Worm (Caenorhabditis elegans) whole organism, midembryonic: ENCODE measurements around the gene M01H9.5.

ENCODE experiments used
- T22C8.4 ChIP-seq: fragments of 200-800 bp; sonication (Bioruptor generic); IDR thresholded peaks from 2 replicates; pipeline ENCODE4 v1.3.6; 2022; ENCODE audit warnings: missing genetic modification characterization, missing compliant biosample characterization
- klf-2 ChIP-seq: fragments of 200-800 bp; sonication (Bioruptor generic); conservative IDR thresholded peaks from 2 replicates; pipeline ENCODE4 v1.3.6; 2022; ENCODE audit warnings: missing genetic modification reagents, missing genetic modification characterization, missing compliant biosample characterization
- med-1 ChIP-seq: sonication (generic microtip); optimal IDR thresholded peaks from 2 replicates; lab custom pipeline; 2017; ENCODE audit warnings: missing genetic modification characterization, mild to moderate bottlenecking, missing compliant biosample characterization, antibody characterized with exemption, missing genetic modification reagents; ENCODE audit not compliant: insufficient read depth

DNA sequence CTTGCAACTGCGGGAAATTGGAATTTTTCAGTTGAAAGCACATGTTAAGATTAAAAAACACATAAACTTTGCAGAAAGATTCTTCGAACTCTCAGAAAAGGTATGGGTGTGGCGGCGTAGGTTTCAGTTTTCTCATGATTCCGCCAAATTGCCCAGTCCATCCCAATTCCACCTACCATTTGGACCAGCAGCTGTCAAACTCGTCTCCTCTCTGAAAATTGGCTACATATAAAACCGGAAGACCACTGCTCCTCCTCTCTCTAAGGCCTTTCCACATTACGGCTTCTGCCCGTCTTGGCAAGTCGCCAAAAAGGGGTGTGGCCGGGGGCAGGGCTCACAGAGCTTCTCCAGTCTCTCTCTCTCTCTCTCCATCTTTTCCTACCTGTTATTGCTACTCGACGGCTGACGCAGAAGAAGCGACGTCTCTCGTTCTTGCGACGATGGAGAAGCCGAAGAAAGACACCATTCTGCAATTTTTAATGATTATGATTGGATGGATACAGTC, 24.9 kb downstream of the M01H9.5 start, which contains the start of gene ZK180.7:
- TF ChIP-seq T22C8.4 (GFP tag; lab: Robert Waterston, UW) (no peak), med-1 (GFP tag; lab: Kevin White, UChicago) (no peak), klf-2 (GFP tag; lab: Robert Waterston, UW) (no peak)
